Fruit fly (Drosophila melanogaster): ENCODE measurements around the gene CAH8.

Gene CAH8

DNA sequence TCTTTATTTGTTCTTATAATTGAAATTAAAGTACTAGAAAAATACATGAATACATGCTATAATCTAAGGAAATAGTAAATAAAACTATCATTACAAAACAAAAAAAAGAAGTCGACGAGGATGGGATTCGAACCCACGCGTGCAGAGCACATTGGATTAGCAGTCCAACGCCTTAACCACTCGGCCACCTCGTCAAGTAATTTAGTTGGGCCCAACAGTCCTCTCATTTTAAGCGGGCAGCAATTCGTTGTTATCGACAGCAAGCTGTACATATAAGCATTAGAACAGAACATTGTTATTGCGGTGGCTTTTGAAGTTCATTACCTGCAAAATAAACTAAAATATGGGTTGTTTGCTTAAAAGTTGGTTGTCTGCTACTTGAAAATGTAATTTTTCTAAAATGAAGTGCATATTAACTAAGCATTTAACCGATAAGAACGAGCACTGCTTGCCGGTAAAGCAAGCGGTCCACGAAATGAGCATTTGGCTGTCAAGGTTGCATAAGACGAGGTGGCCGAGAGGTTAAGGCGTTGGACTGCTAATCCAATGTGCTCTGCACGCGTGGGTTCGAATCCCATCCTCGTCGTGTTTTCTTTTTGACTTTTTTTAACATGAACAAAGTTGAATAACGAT is 7.7 kb upstream of the CAH8 start (continued):
- peak; percentile 81 for TF ChIP-seq tna (GFP tag; IDR thresholded peaks at IDR 0.05; ENCODE audit: partially characterized antibody)
- no peak for TF ChIP-seq CG16779 (GFP tag; IDR thresholded peaks at IDR 0.05)
- peak; percentile 81 for TF ChIP-seq CG8478 (optimal IDR thresholded peaks at IDR 0.05)
- TF ChIP-seq pho (GFP tag; optimal IDR thresholded peaks at IDR 0.05): no peak
- TF ChIP-seq ftz-f1 (GFP tag; optimal IDR thresholded peaks at IDR 0.05): peak; percentile 84
- TF ChIP-seq Gug (GFP tag; IDR thresholded peaks at IDR 0.05): no peak
- no peak for TF ChIP-seq fd102C (GFP tag; optimal IDR thresholded peaks at IDR 0.05)
- no peak for TF ChIP-seq CG6272 (GFP tag; IDR thresholded peaks at IDR 0.05)
- no peak for TF ChIP-seq pum (GFP tag; optimal IDR thresholded peaks at IDR 0.05)
- TF ChIP-seq NfI (GFP tag; optimal IDR thresholded peaks at IDR 0.05): no peak
- no peak for TF ChIP-seq ind (GFP tag; optimal IDR thresholded peaks at IDR 0.05)
- TF ChIP-seq Dfd (GFP tag; optimal IDR thresholded peaks at IDR 0.05): peak in 1 of 2 experiments; percentile 93
- TF ChIP-seq gcm2 (GFP tag; optimal IDR thresholded peaks at IDR 0.05): no peak
- TF ChIP-seq CG18619 (GFP tag; optimal IDR thresholded peaks at IDR 0.05): no peak
- TF ChIP-seq Scr (GFP tag; IDR thresholded peaks at IDR 0.05; ENCODE audit: partially characterized antibody): peak; percentile 68
- TF ChIP-seq Fer1 (GFP tag; optimal IDR thresholded peaks at IDR 0.05): no peak
- TF ChIP-seq Doc3 (GFP tag; IDR thresholded peaks at IDR 0.05; ENCODE audit: partially characterized antibody): 0 out of 3 replicates have a peak, but pooled peaks have one; percentile 19
- TF ChIP-seq CG16813 (GFP tag; IDR thresholded peaks at IDR 0.05; ENCODE audit: partially characterized antibody): peak; percentile 80
- TF ChIP-seq CG12659 (GFP tag; optimal IDR thresholded peaks at IDR 0.05): no peak
- TF ChIP-seq klu (GFP tag; IDR thresholded peaks at IDR 0.05): no peak
- TF ChIP-seq org-1 (GFP tag; optimal IDR thresholded peaks at IDR 0.05): no peak
- no peak for TF ChIP-seq HHEX (GFP tag; optimal IDR thresholded peaks at IDR 0.05)
- TF ChIP-seq CG7963 (GFP tag; IDR thresholded peaks at IDR 0.05; ENCODE audit: partially characterized antibody): peak; percentile 88
- peak; percentile 67 for TF ChIP-seq knrl (GFP tag; IDR thresholded peaks at IDR 0.05; ENCODE audit: partially characterized antibody)
- TF ChIP-seq CG17568 (GFP tag; optimal IDR thresholded peaks at IDR 0.05): no peak
- TF ChIP-seq zen (tag; optimal IDR thresholded peaks at IDR 0.05): no peak
- no peak for TF ChIP-seq D19A (tag; optimal IDR thresholded peaks at IDR 0.05)
- peak; percentile 44; the same call in 1 of the 2 replicates for TF ChIP-seq unc-4 (GFP tag; IDR thresholded peaks at IDR 0.05; ENCODE audit: partially characterized antibody)
- no peak for TF ChIP-seq dysf (GFP tag; IDR thresholded peaks at IDR 0.05)
- no peak for TF ChIP-seq Hand (GFP tag; optimal IDR thresholded peaks at IDR 0.05)
- peak; percentile 44; the same call in 1 of the 2 replicates for TF ChIP-seq inv (GFP tag; IDR thresholded peaks at IDR 0.05; ENCODE audit: partially characterized antibody)
- TF ChIP-seq Bdp1 (GFP tag; optimal IDR thresholded peaks at IDR 0.05): peak; percentile 100
- no peak for TF ChIP-seq D (optimal IDR thresholded peaks at IDR 0.05)
- no peak for TF ChIP-seq D (GFP tag; optimal IDR thresholded peaks at IDR 0.05)
- TF ChIP-seq Atf6 (GFP tag; IDR thresholded peaks at IDR 0.05): 0 out of 2 replicates have a peak, but pooled peaks have one; percentile 27
- TF ChIP-seq wor (GFP tag; IDR thresholded peaks at IDR 0.05): no peak
- no peak for TF ChIP-seq sqz (GFP tag; optimal IDR thresholded peaks at IDR 0.05)
- no peak for TF ChIP-seq Max (GFP tag; optimal IDR thresholded peaks at IDR 0.05)
- TF ChIP-seq ranshi (GFP tag; IDR thresholded peaks at IDR 0.05): no peak
- peak; percentile 23 for TF ChIP-seq CG34376 (GFP tag; optimal IDR thresholded peaks at IDR 0.05)
- no peak for TF ChIP-seq grau (tag; optimal IDR thresholded peaks at IDR 0.05)
- no peak for TF ChIP-seq D19B (GFP tag; optimal IDR thresholded peaks at IDR 0.05)
- no peak for TF ChIP-seq CG8089 (GFP tag; optimal IDR thresholded peaks at IDR 0.05)
- no peak for TF ChIP-seq CG33213 (GFP tag; optimal IDR thresholded peaks at IDR 0.05)
- TF ChIP-seq CG15514 (GFP tag; optimal IDR thresholded peaks at IDR 0.05): no peak
- no peak for TF ChIP-seq CG13775 (GFP tag; optimal IDR thresholded peaks at IDR 0.05)
- TF ChIP-seq her (GFP tag; optimal IDR thresholded peaks at IDR 0.05): no peak
- TF ChIP-seq CG6791 (GFP tag; IDR thresholded peaks at IDR 0.05; ENCODE audit: partially characterized antibody): peak; percentile 94
- TF ChIP-seq Stat92E (GFP tag; optimal IDR thresholded peaks at IDR 0.05): peak in 1 of 3 experiments; percentile 73

Data from whole organism, embryonic.